Fruit fly (Drosophila melanogaster): ENCODE data around the gene Eip78C.

Eip78C gene

DNA sequence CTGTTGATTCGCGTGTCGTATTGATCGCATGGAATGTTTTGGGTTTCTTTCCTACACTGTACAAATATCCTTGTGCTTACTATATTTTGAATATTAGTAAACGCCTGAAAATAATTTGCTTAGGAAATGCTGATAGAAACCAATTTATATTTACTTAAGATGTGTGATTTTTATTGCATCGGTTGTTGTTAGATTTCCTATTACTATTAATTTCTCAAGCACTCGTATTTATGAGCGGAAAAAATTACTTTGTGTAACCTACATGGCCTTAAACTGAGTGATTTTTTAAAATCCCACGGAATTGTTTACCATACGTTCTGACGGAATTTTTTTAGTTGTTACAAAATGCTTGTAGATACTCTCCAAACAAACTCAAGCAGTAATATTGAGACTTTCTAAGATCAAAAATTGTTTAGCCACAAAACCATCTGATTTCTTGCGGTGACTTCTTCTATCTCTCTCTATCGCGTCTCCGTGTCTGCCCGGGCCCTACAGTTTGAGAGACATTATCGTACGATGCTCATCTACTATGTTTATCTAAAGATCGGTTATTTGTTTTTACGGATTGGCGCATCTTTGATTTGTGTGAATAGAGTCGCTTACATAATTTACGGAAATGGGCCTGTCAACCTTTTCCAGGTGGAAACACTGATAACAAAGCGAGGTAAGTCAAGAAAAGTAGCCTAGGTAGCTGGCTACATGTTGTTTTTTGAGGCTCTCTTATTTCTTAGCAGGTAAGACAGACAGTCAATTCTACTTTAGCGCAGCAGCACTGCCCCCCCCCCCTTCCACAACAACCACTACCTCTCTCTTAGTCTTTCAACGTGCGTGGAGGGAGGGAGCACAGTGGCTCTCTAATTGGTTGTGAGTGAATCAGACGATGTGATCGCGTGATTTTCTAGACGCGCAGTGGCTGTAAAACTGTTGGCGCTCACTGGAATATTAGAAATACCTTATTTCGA, 50.2 kb downstream of the Eip78C start (continued):
- TF ChIP-seq B-H1 (GFP tag; IDR thresholded peaks at IDR 0.05) (no peak), gsb (GFP tag; IDR thresholded peaks at IDR 0.05) (no peak), Chrac-16 (GFP tag; optimal IDR thresholded peaks at IDR 0.05) (peak; percentile 52), CG18764 (GFP tag; optimal IDR thresholded peaks at IDR 0.05) (no peak), CG2129 (GFP tag; IDR thresholded peaks at IDR 0.05; ENCODE audit: partially characterized antibody) (no peak), CG16863 (GFP tag; optimal IDR thresholded peaks at IDR 0.05) (peak; percentile 57), oc (tag; optimal IDR thresholded peaks at IDR 0.05) (peak; percentile 0), CG18619 (GFP tag; optimal IDR thresholded peaks at IDR 0.05) (peak; percentile 59), CG4424 (GFP tag; optimal IDR thresholded peaks at IDR 0.05) (peak; percentile 52), gce (GFP tag; IDR thresholded peaks at IDR 0.05) (no peak), CG12104 (GFP tag; optimal IDR thresholded peaks at IDR 0.05) (peak; percentile 75), CG14710 (tag; optimal IDR thresholded peaks at IDR 0.05) (peak; percentile 71), CG11093 (GFP tag; IDR thresholded peaks at IDR 0.05) (0 out of 3 replicates have a peak, but pooled peaks have one; percentile 18), CG17186 (GFP tag; optimal IDR thresholded peaks at IDR 0.05) (no peak), MTF-1 (GFP tag; optimal IDR thresholded peaks at IDR 0.05; ENCODE audit: borderline replicate concordance) (peak; percentile 1), Sin3A (optimal IDR thresholded peaks at IDR 0.05) (no peak), Ptx1 (GFP tag; IDR thresholded peaks at IDR 0.05) (peak; percentile 60), Usf (GFP tag; optimal IDR thresholded peaks at IDR 0.05) (peak; percentile 19), CG15011 (GFP tag; optimal IDR thresholded peaks at IDR 0.05) (peak; percentile 43), Doc3 (GFP tag; IDR thresholded peaks at IDR 0.05; ENCODE audit: partially characterized antibody) (no peak), CG6689 (GFP tag; IDR thresholded peaks at IDR 0.05) (peak; percentile 43), ind (GFP tag; optimal IDR thresholded peaks at IDR 0.05) (peak; percentile 44), ranshi (GFP tag; IDR thresholded peaks at IDR 0.05) (no peak), CG15514 (GFP tag; optimal IDR thresholded peaks at IDR 0.05) (no peak), CG14860 (GFP tag; IDR thresholded peaks at IDR 0.05; ENCODE audit: partially characterized antibody) (no peak), CG4707 (GFP tag; optimal IDR thresholded peaks at IDR 0.05) (peak; percentile 11), CG4282 (GFP tag; optimal IDR thresholded peaks at IDR 0.05) (no peak), Optix (GFP tag; IDR thresholded peaks at IDR 0.05) (no peak), fru (optimal IDR thresholded peaks at IDR 0.05) (no peak), CG12769 (tag; optimal IDR thresholded peaks at IDR 0.05) (no peak), Mes4 (GFP tag; optimal IDR thresholded peaks at IDR 0.05) (no peak), Fer2 (tag; optimal IDR thresholded peaks at IDR 0.05) (no peak), ab (GFP tag; optimal IDR thresholded peaks at IDR 0.05) (no peak), CG14050 (GFP tag; IDR thresholded peaks at IDR 0.05) (no peak), Sox100B (GFP tag; optimal IDR thresholded peaks at IDR 0.05) (peak; percentile 77), nerfin-2 (GFP tag; IDR thresholded peaks at IDR 0.05; ENCODE audit: partially characterized antibody) (no peak), Max (GFP tag; optimal IDR thresholded peaks at IDR 0.05) (peak; percentile 71), sna (GFP tag; IDR thresholded peaks at IDR 0.05; ENCODE audit: partially characterized antibody) (no peak), ewg (GFP tag; optimal IDR thresholded peaks at IDR 0.05) (peak; percentile 41), phol (tag; optimal IDR thresholded peaks at IDR 0.05) (peak; percentile 79), Mrtf (GFP tag; IDR thresholded peaks at IDR 0.05) (0 out of 3 replicates have a peak, but pooled peaks have one; percentile 30), CG11085 (GFP tag; IDR thresholded peaks at IDR 0.05) (no peak), dysf (GFP tag; IDR thresholded peaks at IDR 0.05) (peak; percentile 65), da (GFP tag; optimal IDR thresholded peaks at IDR 0.05) (no peak), gsb-n (tag; optimal IDR thresholded peaks at IDR 0.05) (no peak), NfI (GFP tag; optimal IDR thresholded peaks at IDR 0.05) (peak; percentile 30), abd-A (tag; optimal IDR thresholded peaks at IDR 0.05) (peak; percentile 94), lola (GFP tag; optimal IDR thresholded peaks at IDR 0.05) (peak in 1 of 3 experiments; percentile 79), yki (optimal IDR thresholded peaks at IDR 0.05) (no peak)

All from whole organism, embryonic.